Worm (Caenorhabditis elegans): Measurements from ENCODE around the gene taco-1.

ce11 chrIII:299220-299619, 15.3 kb downstream of the taco-1 start:
- no peak for TF ChIP-seq dao-5 (tag; optimal IDR thresholded peaks at IDR 0.05)
- TF ChIP-seq W03F9.2 (tag; optimal IDR thresholded peaks at IDR 0.05): no peak

All from whole organism, L4/young adult.